Fruit fly (Drosophila melanogaster) Kc167 (cell line): Measurements from ENCODE around the gene Zaf1.

Experiments
- h ChIP-seq: fragments of >200 bp; optimal IDR thresholded peaks from 3 replicates; lab custom pipeline; 2018; ENCODE audit warnings: missing external identifiers
- psq ChIP-seq: fragments of >200 bp; optimal IDR thresholded peaks from 2 replicates; lab custom pipeline; 2017; ENCODE audit warnings: missing external identifiers
- ttk ChIP-seq: sonication (Bioruptor generic); optimal IDR thresholded peaks from 2 replicates; lab custom pipeline; 2017; ENCODE audit warnings: missing external identifiers

DNA sequence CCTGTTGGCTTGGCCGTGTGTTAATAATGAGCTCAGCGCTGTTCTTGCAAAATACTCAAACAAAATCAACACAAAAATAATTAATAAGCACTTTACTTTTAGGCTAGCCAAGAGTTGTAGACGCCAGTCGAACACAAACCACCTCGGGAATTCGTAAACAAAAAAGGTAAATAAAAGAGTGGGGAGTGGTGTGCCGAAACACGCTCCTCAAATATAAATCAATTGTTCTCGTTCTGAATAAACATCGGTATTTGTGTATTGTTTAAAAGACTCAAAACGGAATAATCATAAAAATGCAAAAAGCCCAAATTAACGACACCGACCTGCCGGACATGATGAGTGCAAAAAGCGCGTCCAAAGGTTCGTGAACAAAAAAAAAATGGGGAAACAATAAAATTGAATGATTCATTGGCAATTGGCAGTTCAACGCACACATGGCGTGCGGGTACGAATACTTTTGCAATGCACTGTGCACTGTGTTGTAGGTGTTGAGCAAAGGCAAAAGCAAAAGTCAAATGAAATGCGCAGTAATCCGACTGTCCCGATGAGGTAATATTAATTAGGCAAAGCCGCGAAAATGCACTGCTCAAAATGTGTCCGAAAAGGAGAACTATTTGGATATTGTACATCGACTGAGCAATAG is 14.6 kb upstream of the Zaf1 start:
- TF ChIP-seq ttk (lab: Kevin White, UChicago) (no peak), psq (lab: Kevin White, UChicago) (no peak), h (lab: Kevin White, UChicago) (no peak)
